Worm (Caenorhabditis elegans) whole organism, L4 larva: ENCODE measurements around the gene sahd-1.

Experiments
- D1046.2 ChIP-seq: fragments of 200-800 bp; sonication (Bioruptor generic); IDR thresholded peaks from 2 replicates; pipeline ENCODE4 v1.3.6; 2022; ENCODE audit warnings: missing genetic modification characterization, missing compliant biosample characterization
- F10B5.3 ChIP-seq: sonication (generic microtip); optimal IDR thresholded peaks from 2 replicates; lab custom pipeline; 2016; ENCODE audit warnings: mild to moderate bottlenecking, missing genetic modification characterization, missing compliant biosample characterization
- F26F4.8 ChIP-seq: fragments of 200-800 bp; sonication (Bioruptor generic); conservative IDR thresholded peaks from 2 replicates; pipeline ENCODE4 v1.3.6; 2022; ENCODE audit warnings: missing genetic modification characterization, missing compliant biosample characterization
- F44E2.7 ChIP-seq: fragments of 200-800 bp; sonication (Bioruptor generic); IDR thresholded peaks from 2 replicates; pipeline ENCODE4 v2.1.2; 2022; ENCODE audit warnings: missing genetic modification characterization, missing compliant biosample characterization
- F49E8.2 ChIP-seq: sonication (generic microtip); optimal IDR thresholded peaks from 2 replicates; lab custom pipeline; 2016; ENCODE audit warnings: missing compliant biosample characterization, mild to moderate bottlenecking, missing genetic modification characterization, borderline replicate concordance
- R02D3.7 ChIP-seq: fragments of 150-350 bp; sonication (generic microtip); optimal IDR thresholded peaks from 3 replicates; lab custom pipeline; 2014; ENCODE audit warnings: missing biosample characterization, missing genetic modification characterization
- T20F7.1 ChIP-seq: fragments of 200-800 bp; sonication (Bioruptor generic); optimal IDR thresholded peaks from 2 replicates; lab custom pipeline; 2018; ENCODE audit warnings: mild to moderate bottlenecking, missing genetic modification characterization, missing compliant biosample characterization
- Y48G9A.11 ChIP-seq: fragments of 200-800 bp; sonication (Bioruptor generic); IDR thresholded peaks from 2 replicates; pipeline ENCODE4 v1.3.6; 2022; ENCODE audit warnings: missing genetic modification reagents, missing genetic modification characterization, missing compliant biosample characterization
- Y75B8A.6 ChIP-seq: fragments of 200-800 bp; sonication (Bioruptor generic); IDR thresholded peaks from 2 replicates; pipeline ENCODE4 v1.3.6; 2022; ENCODE audit warnings: missing genetic modification reagents, missing genetic modification characterization, missing compliant biosample characterization
- ZK337.2 ChIP-seq: fragments of 200-800 bp; sonication (Bioruptor generic); IDR thresholded peaks from 2 replicates; pipeline ENCODE4 v1.3.6; 2022; ENCODE audit warnings: missing genetic modification reagents, missing genetic modification characterization, missing compliant biosample characterization
- arid-1 ChIP-seq: fragments of 200-800 bp; sonication (Bioruptor generic); conservative IDR thresholded peaks from 2 replicates; pipeline ENCODE4 v1.3.6; 2022; ENCODE audit warnings: missing genetic modification reagents, missing genetic modification characterization, missing compliant biosample characterization
- attf-4 ChIP-seq: sonication (generic microtip); optimal IDR thresholded peaks from 3 replicates; lab custom pipeline; 2017; ENCODE audit warnings: missing biosample characterization, missing genetic modification characterization
- ceh-82 ChIP-seq: sonication (generic microtip); optimal IDR thresholded peaks from 2 replicates; lab custom pipeline; 2017; ENCODE audit warnings: missing biosample characterization, missing genetic modification characterization
- ces-1 ChIP-seq: fragments of 150-350 bp; sonication (generic microtip); optimal IDR thresholded peaks from 4 replicates; lab custom pipeline; 2014; ENCODE audit warnings: missing biosample characterization, missing genetic modification reagents, missing genetic modification characterization
- ctbp-1 ChIP-seq: fragments of 200-800 bp; sonication (Bioruptor generic); IDR thresholded peaks from 2 replicates; pipeline ENCODE4 v1.3.6; 2022; ENCODE audit warnings: missing genetic modification reagents, missing genetic modification characterization, missing compliant biosample characterization
- daf-12 ChIP-seq: fragments of 150-350 bp; optimal IDR thresholded peaks from 2 replicates; lab custom pipeline; 2014; ENCODE audit warnings: missing biosample characterization, missing genetic modification reagents, missing genetic modification characterization
- daf-16 ChIP-seq, 3 experiments: sonication (generic microtip); optimal IDR thresholded peaks; 2 replicates each; lab custom pipeline; 2016 to 2017; ENCODE audit warnings: missing genetic modification characterization in 3 of 3, missing genetic modification reagents in 3 of 3, mild to moderate bottlenecking in 2 of 3, missing compliant biosample characterization in 2 of 3, missing biosample characterization in 1 of 3, moderate library complexity in 1 of 3
- dmd-6 ChIP-seq: fragments of 200-800 bp; sonication (Bioruptor generic); IDR thresholded peaks from 2 replicates; pipeline ENCODE4 v1.3.6; 2022; ENCODE audit warnings: missing genetic modification reagents, missing genetic modification characterization, missing compliant biosample characterization
- dve-1 ChIP-seq: sonication (generic microtip); optimal IDR thresholded peaks from 2 replicates; lab custom pipeline; 2017; ENCODE audit warnings: antibody characterized with exemption, mild to moderate bottlenecking, missing genetic modification characterization, missing compliant biosample characterization; ENCODE audit not compliant: insufficient read depth
- egl-27 ChIP-seq: sonication (generic microtip); optimal IDR thresholded peaks from 3 replicates; lab custom pipeline; 2017; ENCODE audit warnings: missing biosample characterization, missing genetic modification reagents, missing genetic modification characterization
- hif-1 ChIP-seq, 2 experiments: sonication (generic microtip); optimal IDR thresholded peaks; 2 replicates each; lab custom pipeline; 2016 to 2017; ENCODE audit warnings: missing compliant biosample characterization in 2 of 2, missing genetic modification characterization in 2 of 2, missing genetic modification reagents in 2 of 2, missing genotype in 2 of 2, mild to moderate bottlenecking in 1 of 2
- hlh-11 ChIP-seq: fragments of 200-800 bp; sonication (Bioruptor generic); optimal IDR thresholded peaks from 2 replicates; lab custom pipeline; 2018; ENCODE audit warnings: mild to moderate bottlenecking, missing genetic modification characterization, missing compliant biosample characterization
- hlh-30 ChIP-seq: sonication (generic microtip); optimal IDR thresholded peaks from 2 replicates; lab custom pipeline; 2017; ENCODE audit warnings: antibody characterized with exemption, mild to moderate bottlenecking, missing genetic modification characterization, missing compliant biosample characterization; ENCODE audit not compliant: insufficient read depth
- hmg-1.1 ChIP-seq: fragments of 200-800 bp; sonication (Bioruptor generic); IDR thresholded peaks from 2 replicates; pipeline ENCODE4 v1.3.6; 2022; ENCODE audit warnings: missing genetic modification reagents, missing genetic modification characterization, missing compliant biosample characterization
- lin-1 ChIP-seq: fragments of 200-800 bp; sonication (Bioruptor generic); IDR thresholded peaks from 2 replicates; pipeline ENCODE4 v1.3.6; 2022; ENCODE audit warnings: missing genetic modification reagents, missing genetic modification characterization, missing compliant biosample characterization
- lsy-2 ChIP-seq, 2 experiments: fragments of 150-350 bp in 1 of 2; sonication (generic microtip) in 1 of 2; optimal IDR thresholded peaks; 2 replicates each; lab custom pipeline; 2014 to 2017; ENCODE audit warnings: missing biosample characterization in 2 of 2, missing genetic modification characterization in 2 of 2
- mdl-1 ChIP-seq, 2 experiments: fragments of 150-350 bp in 1 of 2; sonication (generic microtip) in 1 of 2; optimal IDR thresholded peaks; 2 replicates each; lab custom pipeline; 2014 to 2017; ENCODE audit warnings: missing biosample characterization in 2 of 2, missing genetic modification characterization in 2 of 2
- mdt-29 ChIP-seq: fragments of 200-800 bp; sonication (Bioruptor generic); IDR thresholded peaks from 2 replicates; pipeline ENCODE4 v1.3.6; 2022; ENCODE audit warnings: missing genetic modification reagents, missing genetic modification characterization, missing compliant biosample characterization
- mxl-3 ChIP-seq: fragments of 200-800 bp; sonication (Bioruptor generic); optimal IDR thresholded peaks from 2 replicates; lab custom pipeline; 2018; ENCODE audit warnings: mild to moderate bottlenecking, missing genetic modification characterization, missing compliant biosample characterization
- nhr-11 ChIP-seq: fragments of 150-350 bp; optimal IDR thresholded peaks from 2 replicates; lab custom pipeline; 2014; ENCODE audit warnings: missing biosample characterization, missing genetic modification characterization
- nhr-28 ChIP-seq: fragments of 150-350 bp; optimal IDR thresholded peaks from 2 replicates; lab custom pipeline; 2014; ENCODE audit warnings: missing biosample characterization, missing genetic modification characterization
- nhr-77 ChIP-seq: fragments of 150-350 bp; optimal IDR thresholded peaks from 2 replicates; lab custom pipeline; 2014; ENCODE audit warnings: missing biosample characterization, missing genetic modification characterization
- pha-4 ChIP-seq, 2 experiments: fragments of 150-350 bp in 1 of 2; fragments of 200-800 bp in 1 of 2; sonication (Bioruptor generic) in 1 of 2; IDR thresholded peaks in 1 of 2; optimal IDR thresholded peaks in 1 of 2; 2 replicates each; pipeline versions ENCODE4 v1.3.6 to Lab custom; 2014 to 2022; ENCODE audit warnings: missing genetic modification characterization in 2 of 2, missing genetic modification reagents in 2 of 2, missing biosample characterization in 1 of 2, missing compliant biosample characterization in 1 of 2
- pqm-1 ChIP-seq: sonication (generic microtip); optimal IDR thresholded peaks from 2 replicates; lab custom pipeline; 2017; ENCODE audit warnings: missing biosample characterization, missing genetic modification characterization
- saeg-2 ChIP-seq: fragments of 200-800 bp; sonication (Bioruptor generic); IDR thresholded peaks from 2 replicates; pipeline ENCODE4 v1.3.6; 2022; ENCODE audit warnings: missing genetic modification reagents, missing genetic modification characterization, missing compliant biosample characterization
- sdz-12 ChIP-seq: fragments of 200-800 bp; sonication (Bioruptor generic); optimal IDR thresholded peaks from 2 replicates; lab custom pipeline; 2018; ENCODE audit warnings: mild to moderate bottlenecking, missing genetic modification characterization, missing compliant biosample characterization
- snpc-1.2 ChIP-seq: fragments of 200-800 bp; sonication (Bioruptor generic); IDR thresholded peaks from 2 replicates; pipeline ENCODE4 v1.3.6; 2022; ENCODE audit warnings: missing genetic modification reagents, missing genetic modification characterization, missing compliant biosample characterization
- tag-97 ChIP-seq: fragments of 200-800 bp; sonication (Bioruptor generic); IDR thresholded peaks from 2 replicates; pipeline ENCODE4 v1.3.6; 2022; ENCODE audit warnings: missing genetic modification characterization, missing compliant biosample characterization
- unc-62 ChIP-seq, 3 experiments: fragments of 150-350 bp in 1 of 3; sonication (generic microtip); optimal IDR thresholded peaks in 2 of 3; peaks in 1 of 3; 1 replicate in 1 of 3; 2 replicates in 2 of 3; lab custom pipeline; 2014 to 2017; ENCODE audit warnings: missing biosample characterization in 3 of 3, missing genetic modification characterization in 3 of 3, missing genetic modification reagents in 3 of 3, missing genotype in 1 of 3
- vab-7 ChIP-seq: fragments of 200-800 bp; sonication (Bioruptor generic); IDR thresholded peaks from 2 replicates; pipeline ENCODE4 v1.3.6; 2022; ENCODE audit warnings: missing genetic modification reagents, missing genetic modification characterization, missing compliant biosample characterization
- zfp-3 ChIP-seq: fragments of 200-800 bp; sonication (Bioruptor generic); conservative IDR thresholded peaks from 2 replicates; pipeline ENCODE4 v1.3.6; 2022; ENCODE audit warnings: missing genetic modification reagents, missing genetic modification characterization, missing compliant biosample characterization
- zip-2 ChIP-seq: fragments of 150-350 bp; optimal IDR thresholded peaks from 2 replicates; lab custom pipeline; 2014; ENCODE audit warnings: missing biosample characterization, missing genetic modification characterization

sahd-1 gene

DNA sequence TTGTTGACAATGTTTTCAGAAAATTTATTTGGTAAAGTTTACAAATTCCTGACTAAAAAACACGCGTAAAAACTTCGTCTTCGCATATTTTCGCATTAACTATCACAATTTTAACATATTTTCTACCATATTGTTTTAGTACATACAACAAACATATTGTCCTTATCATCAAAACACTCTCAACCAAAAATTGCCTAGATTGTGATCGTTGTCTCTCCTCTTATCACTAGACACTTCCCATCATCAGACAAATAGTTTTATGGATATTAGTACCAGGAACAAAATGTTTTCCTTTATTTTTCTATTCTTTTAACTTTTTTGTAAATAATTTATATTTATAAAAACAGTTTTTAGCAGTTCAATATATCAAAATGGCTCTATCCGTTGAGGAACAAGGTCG is 46.6 kb upstream of the sahd-1 start, which contains the start of gene C17C3.3 (continued):
- TF ChIP-seq ctbp-1 (GFP tag; lab: Robert Waterston, UW): no peak
- no peak for TF ChIP-seq F44E2.7 (GFP tag; lab: Robert Waterston, UW)
- TF ChIP-seq nhr-77 (tag; lab: Kevin White, UChicago): peak; percentile 5
- TF ChIP-seq F49E8.2 (tag; lab: Kevin White, UChicago): no peak

DNA sequence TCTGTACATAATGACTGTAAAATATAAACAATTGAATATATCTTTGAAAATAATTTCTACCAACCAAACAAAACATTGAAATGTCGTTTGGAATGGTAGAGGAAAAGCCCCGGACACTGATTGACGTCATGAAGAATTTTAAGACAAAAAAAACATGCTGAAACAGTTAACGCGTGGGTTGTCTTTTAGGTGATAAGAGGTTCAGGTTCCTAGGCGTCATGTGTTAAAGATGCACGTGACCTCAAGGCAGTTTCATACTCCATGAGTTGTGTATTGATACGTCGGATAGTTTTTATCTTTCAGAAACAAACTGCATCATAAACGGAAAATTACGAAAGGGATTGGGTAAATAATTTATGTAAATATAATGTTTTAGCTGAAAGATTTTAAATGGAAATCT is 42.4 kb upstream of the sahd-1 start:
- TF ChIP-seq hif-1 (tag; optimal IDR thresholded peaks at IDR 0.05; lab: Kevin White, UChicago): no peak
- no peak for TF ChIP-seq attf-4
- no peak for TF ChIP-seq mdt-29 (GFP tag; lab: Robert Waterston, UW)
- peak; percentile 73 for TF ChIP-seq pqm-1 (tag; lab: Kevin White, UChicago)
- no peak for TF ChIP-seq daf-16 (GFP tag; optimal IDR thresholded peaks at IDR 0.05; lab: Kevin White, UChicago)
- TF ChIP-seq daf-16 (tag; optimal IDR thresholded peaks at IDR 0.05; lab: Kevin White, UChicago): peak; percentile 79
- peak; percentile 6 for TF ChIP-seq nhr-28 (tag; lab: Kevin White, UChicago)
- no peak for TF ChIP-seq saeg-2 (GFP tag; lab: Robert Waterston, UW)
- TF ChIP-seq hlh-11 (tag; lab: Kevin White, UChicago): peak; percentile 48
- TF ChIP-seq mdl-1 (tag; optimal IDR thresholded peaks at IDR 0.05; lab: Kevin White, UChicago): peak in 1 of 2 experiments; percentile 34
- TF ChIP-seq dmd-6 (GFP tag; lab: Robert Waterston, UW): peak; percentile 67
- no peak for TF ChIP-seq lsy-2 (tag; optimal IDR thresholded peaks at IDR 0.05; lab: Kevin White, UChicago)
- no peak for TF ChIP-seq D1046.2 (GFP tag; lab: Robert Waterston, UW)
- no peak for TF ChIP-seq ces-1 (GFP tag; lab: Kevin White, UChicago)
- peak; percentile 59 for TF ChIP-seq hlh-30 (tag; lab: Kevin White, UChicago)
- 0 out of 2 replicates have a peak, but pooled peaks have one; percentile 25 for TF ChIP-seq lin-1 (GFP tag; lab: Robert Waterston, UW)
- no peak for TF ChIP-seq zfp-3 (GFP tag; lab: Robert Waterston, UW)
- no peak for TF ChIP-seq pha-4 (GFP tag; IDR thresholded peaks at IDR 0.05; lab: Robert Waterston, UW)
- no peak for TF ChIP-seq pha-4 (tag; optimal IDR thresholded peaks at IDR 0.05; lab: Kevin White, UChicago)
- TF ChIP-seq F26F4.8 (GFP tag; lab: Robert Waterston, UW): no peak
- TF ChIP-seq sdz-12: no peak
- no peak for TF ChIP-seq zip-2 (tag; lab: Kevin White, UChicago)
- no peak for TF ChIP-seq nhr-11 (tag; lab: Kevin White, UChicago)
- TF ChIP-seq R02D3.7: no peak
- peak; percentile 60 for TF ChIP-seq nhr-77 (tag; lab: Kevin White, UChicago)
- TF ChIP-seq dve-1 (tag; lab: Kevin White, UChicago): peak; percentile 83

DNA sequence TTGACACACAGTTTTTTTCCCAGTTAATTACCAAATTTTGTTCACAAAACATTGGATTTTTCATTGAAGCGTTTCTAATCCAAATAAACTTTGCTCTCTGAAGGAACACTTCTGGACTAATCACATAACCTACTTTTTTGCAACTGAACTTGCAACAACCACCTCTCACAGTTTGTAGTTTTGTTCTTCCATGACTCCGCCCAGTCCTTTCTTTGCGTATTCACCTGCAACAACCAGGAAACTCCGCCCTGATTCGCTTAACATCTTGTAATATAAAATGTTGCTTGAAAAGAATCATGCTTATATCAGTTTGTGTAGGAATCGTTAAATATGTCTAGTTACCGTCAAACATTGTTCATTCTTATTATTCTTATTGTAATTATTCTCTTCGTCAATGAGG is 41.7 kb upstream of the sahd-1 start, which contains the start of gene ins-11:
Gene ins-11 (plus strand): TSS at position 301 of the 400 bp plus-strand sequence.
- TF ChIP-seq ZK337.2 (GFP tag; lab: Robert Waterston, UW): no peak
- TF ChIP-seq F10B5.3: no peak
- no peak for TF ChIP-seq unc-62 (GFP tag; optimal IDR thresholded peaks at IDR 0.05 in 1 of 2; lab: Kevin White, UChicago)
- TF ChIP-seq unc-62 (tag; optimal IDR thresholded peaks at IDR 0.05; lab: Kevin White, UChicago): no peak
- TF ChIP-seq mxl-3 (GFP tag; lab: Kevin White, UChicago): no peak
- no peak for TF ChIP-seq tag-97 (GFP tag; lab: Robert Waterston, UW)
- no peak for TF ChIP-seq egl-27 (tag; lab: Kevin White, UChicago)
- TF ChIP-seq arid-1 (GFP tag; lab: Robert Waterston, UW): no peak
- no peak for TF ChIP-seq daf-12 (tag; lab: Kevin White, UChicago)
- no peak for TF ChIP-seq Y75B8A.6 (GFP tag; lab: Robert Waterston, UW)
- TF ChIP-seq vab-7 (GFP tag; lab: Robert Waterston, UW): no peak
- no peak for TF ChIP-seq hmg-1.1 (GFP tag; lab: Robert Waterston, UW)
- TF ChIP-seq snpc-1.2 (GFP tag; lab: Robert Waterston, UW): no peak
- TF ChIP-seq T20F7.1 (GFP tag; lab: Kevin White, UChicago): no peak
- no peak for TF ChIP-seq ceh-82 (tag; lab: Kevin White, UChicago)
- TF ChIP-seq Y48G9A.11 (GFP tag; lab: Robert Waterston, UW): no peak
- no peak for TF ChIP-seq F44E2.7 (GFP tag; lab: Robert Waterston, UW)
- no peak for TF ChIP-seq lin-1 (GFP tag; lab: Robert Waterston, UW)
